Worm (Caenorhabditis elegans): ENCODE results near the gene C07A12.2.
A peak's percentile ranks its signal among the peaks of the same experiment; 100 is the strongest.

Gene C07A12.2

ce11 chrX:4544543-4544942, at the start of gene C07A12.2:
Gene C07A12.2 (plus strand): TSS chrX:4544843.
- TF ChIP-seq mab-5 (tag; optimal IDR thresholded peaks at IDR 0.05) (no peak), lin-13 (GFP tag; optimal IDR thresholded peaks at IDR 0.05) (no peak), mdl-1 (tag; optimal IDR thresholded peaks at IDR 0.05) (no peak), sem-4 (tag; optimal IDR thresholded peaks at IDR 0.05) (no peak), sma-9 (GFP tag; optimal IDR thresholded peaks at IDR 0.05) (no peak), sma-9 (tag; optimal IDR thresholded peaks at IDR 0.05) (no peak), ztf-11 (tag; optimal IDR thresholded peaks at IDR 0.05) (no peak), ztf-1 (GFP tag; conservative IDR thresholded peaks at IDR 0.05) (no peak), lin-39 (tag; optimal IDR thresholded peaks at IDR 0.05) (no peak), ztf-4 (tag; optimal IDR thresholded peaks at IDR 0.05) (no peak), nhr-10 (tag; optimal IDR thresholded peaks at IDR 0.05) (no peak), gmeb-1 (tag; optimal IDR thresholded peaks at IDR 0.05) (no peak), nhr-129 (tag; optimal IDR thresholded peaks at IDR 0.05) (no peak), nhr-25 (tag; optimal IDR thresholded peaks at IDR 0.05) (no peak), R02D3.7 (tag; optimal IDR thresholded peaks at IDR 0.05) (no peak), zag-1 (tag; optimal IDR thresholded peaks at IDR 0.05) (no peak), ZK546.5 (tag; optimal IDR thresholded peaks at IDR 0.05) (no peak), snpc-4 (tag; optimal IDR thresholded peaks at IDR 0.05) (no peak)

ce11 chrX:4495814-4496567, 48.7 kb upstream of the C07A12.2 start:
- TF ChIP-seq ama-1 (optimal IDR thresholded peaks at IDR 0.05) = no peak
- TF ChIP-seq fos-1 (tag; optimal IDR thresholded peaks at IDR 0.05) = no peak
- TF ChIP-seq sem-4 (tag; optimal IDR thresholded peaks at IDR 0.05) = no peak
- no peak for TF ChIP-seq ceh-16 (tag; optimal IDR thresholded peaks at IDR 0.05)
- TF ChIP-seq ZK546.5 (tag; optimal IDR thresholded peaks at IDR 0.05) = no peak
- TF ChIP-seq nhr-129 (tag; optimal IDR thresholded peaks at IDR 0.05) = no peak
- TF ChIP-seq unc-62 (GFP tag; optimal IDR thresholded peaks at IDR 0.05) = no peak
- no peak for TF ChIP-seq mab-5 (tag; optimal IDR thresholded peaks at IDR 0.05)
- TF ChIP-seq crh-2 (tag; optimal IDR thresholded peaks at IDR 0.05) = no peak
- TF ChIP-seq nhr-6 (tag; optimal IDR thresholded peaks at IDR 0.05) = no peak
- no peak for TF ChIP-seq ceh-82 (tag; optimal IDR thresholded peaks at IDR 0.05)
- TF ChIP-seq gmeb-1 (tag; optimal IDR thresholded peaks at IDR 0.05) = no peak
- TF ChIP-seq nhr-12 (tag; optimal IDR thresholded peaks at IDR 0.05) = no peak
- no peak for TF ChIP-seq blmp-1 (tag; optimal IDR thresholded peaks at IDR 0.05; ENCODE audit: insufficient read depth)
- no peak for TF ChIP-seq elt-1 (tag; optimal IDR thresholded peaks at IDR 0.05)
- no peak for TF ChIP-seq ztf-4 (tag; optimal IDR thresholded peaks at IDR 0.05)
- TF ChIP-seq Y55F3AM.14 (GFP tag; optimal IDR thresholded peaks at IDR 0.05) = no peak
- TF ChIP-seq peb-1 (tag; optimal IDR thresholded peaks at IDR 0.05) = no peak
- TF ChIP-seq ztf-1 (GFP tag; conservative IDR thresholded peaks at IDR 0.05) = no peak
- TF ChIP-seq nhr-237 (tag; optimal IDR thresholded peaks at IDR 0.05) = no peak

- TF ChIP-seq lin-13 (GFP tag; optimal IDR thresholded peaks at IDR 0.05) (no peak), crh-2 (tag; optimal IDR thresholded peaks at IDR 0.05) (peak; percentile 41), mdl-1 (tag; optimal IDR thresholded peaks at IDR 0.05) (no peak), mab-5 (tag; optimal IDR thresholded peaks at IDR 0.05) (no peak), ztf-4 (tag; optimal IDR thresholded peaks at IDR 0.05) (no peak), fos-1 (tag; optimal IDR thresholded peaks at IDR 0.05) (peak; percentile 68), F13H6.1 (tag; optimal IDR thresholded peaks at IDR 0.05) (peak; percentile 27), nhr-25 (tag; optimal IDR thresholded peaks at IDR 0.05) (peak; percentile 18), skn-1 (tag; optimal IDR thresholded peaks at IDR 0.05) (no peak), sma-9 (GFP tag; optimal IDR thresholded peaks at IDR 0.05) (peak; percentile 10), sma-9 (tag; optimal IDR thresholded peaks at IDR 0.05) (no peak), nhr-23 (tag; optimal IDR thresholded peaks at IDR 0.05) (no peak), elt-1 (tag; optimal IDR thresholded peaks at IDR 0.05) (no peak)
Observed at ce11 chrX:4498078-4498477, 46.6 kb upstream of the C07A12.2 start.

ce11 chrX:4498478-4498877, 46.2 kb upstream of the C07A12.2 start:
- TF ChIP-seq nhr-6 (tag; optimal IDR thresholded peaks at IDR 0.05) = no peak
- TF ChIP-seq Y55F3AM.14 (GFP tag; optimal IDR thresholded peaks at IDR 0.05) = no peak
- TF ChIP-seq elt-3 (tag; optimal IDR thresholded peaks at IDR 0.05) = no peak
- TF ChIP-seq lin-11 (tag; optimal IDR thresholded peaks at IDR 0.05) = no peak
- TF ChIP-seq nhr-25 (tag; optimal IDR thresholded peaks at IDR 0.05) = no peak
- TF ChIP-seq nhr-21 (tag; optimal IDR thresholded peaks at IDR 0.05) = no peak
- no peak for TF ChIP-seq F13H6.1 (tag; optimal IDR thresholded peaks at IDR 0.05)
- TF ChIP-seq dmd-4 (tag; optimal IDR thresholded peaks at IDR 0.05) = no peak
- no peak for TF ChIP-seq ztf-4 (tag; optimal IDR thresholded peaks at IDR 0.05)
- no peak for TF ChIP-seq mab-5 (tag; optimal IDR thresholded peaks at IDR 0.05)
- TF ChIP-seq sem-4 (tag; optimal IDR thresholded peaks at IDR 0.05) = no peak
